Fruit fly (Drosophila melanogaster) whole organism, embryonic: ENCODE data around the gene CG7860.
A peak's percentile ranks its signal among the peaks of the same experiment; 100 is the strongest.

Experiments
- ATbp ChIP-seq: fragments of 200-800 bp; sonication (Bioruptor generic); optimal IDR thresholded peaks from 2 replicates; lab custom pipeline; 2017; ENCODE audit warnings: missing biosample characterization, mild to moderate bottlenecking, missing genetic modification characterization, missing genetic modification reagents
- Abd-B ChIP-seq: fragments of 200-800 bp; sonication (Bioruptor generic); optimal IDR thresholded peaks from 2 replicates; lab custom pipeline; 2018; ENCODE audit warnings: missing biosample characterization, mild to moderate bottlenecking, missing genetic modification characterization, moderate library complexity
- Asciz ChIP-seq: fragments of 200-800 bp; sonication (Bioruptor generic); optimal IDR thresholded peaks from 2 replicates; lab custom pipeline; 2017; ENCODE audit warnings: missing biosample characterization, mild to moderate bottlenecking, missing genetic modification characterization, missing genetic modification reagents
- BEAF-32 ChIP-seq: fragments of 200-800 bp; sonication (Bioruptor generic); optimal IDR thresholded peaks from 3 replicates; lab custom pipeline; 2017; ENCODE audit warnings: missing biosample characterization, missing genetic modification characterization, mild to moderate bottlenecking, moderate library complexity, missing genetic modification reagents
- C15 ChIP-seq: fragments of 200-800 bp; sonication (Bioruptor generic); IDR thresholded peaks from 3 replicates; pipeline ENCODE4 v1.3.6; 2022; ENCODE audit warnings: missing biosample characterization, missing genetic modification characterization
- CG10147 ChIP-seq: fragments of 200-800 bp; sonication (Bioruptor generic); optimal IDR thresholded peaks from 2 replicates; lab custom pipeline; 2019; ENCODE audit warnings: missing biosample characterization, mild to moderate bottlenecking, missing genetic modification characterization, moderate library complexity
- CG10209 ChIP-seq: fragments of 200-800 bp; sonication (Bioruptor generic); optimal IDR thresholded peaks from 3 replicates; lab custom pipeline; 2017; ENCODE audit warnings: missing biosample characterization, mild to moderate bottlenecking, missing genetic modification characterization, missing genetic modification reagents
- CG10267 ChIP-seq: fragments of 200-800 bp; sonication (Bioruptor generic); optimal IDR thresholded peaks from 2 replicates; lab custom pipeline; 2018; ENCODE audit warnings: missing biosample characterization, mild to moderate bottlenecking, missing genetic modification characterization, moderate library complexity
- CG10959 ChIP-seq: fragments of 200-800 bp; sonication (Bioruptor generic); IDR thresholded peaks from 2 replicates; pipeline ENCODE4 v1.3.6; 2022; ENCODE audit warnings: missing biosample characterization, missing genetic modification characterization
- CG10979 ChIP-seq: fragments of 200-800 bp; sonication (Bioruptor generic); optimal IDR thresholded peaks from 2 replicates; lab custom pipeline; 2018; ENCODE audit warnings: missing biosample characterization, mild to moderate bottlenecking, missing genetic modification characterization, moderate library complexity
- CG12769 ChIP-seq: fragments of 200-800 bp; sonication (Bioruptor generic); optimal IDR thresholded peaks from 2 replicates; lab custom pipeline; 2019; ENCODE audit warnings: missing biosample characterization, mild to moderate bottlenecking, missing genetic modification characterization, moderate library complexity
- CG13624 ChIP-seq: fragments of 200-800 bp; sonication (Bioruptor generic); optimal IDR thresholded peaks from 2 replicates; lab custom pipeline; 2016; ENCODE audit warnings: missing biosample characterization, missing genetic modification characterization
- CG13894 ChIP-seq: fragments of 200-800 bp; sonication (Bioruptor generic); optimal IDR thresholded peaks from 3 replicates; lab custom pipeline; 2018; ENCODE audit warnings: missing biosample characterization, mild to moderate bottlenecking, missing genetic modification characterization, moderate library complexity
- CG14667 ChIP-seq: fragments of 200-800 bp; sonication (Bioruptor generic); IDR thresholded peaks from 2 replicates; pipeline ENCODE4 v1.3.6; 2022; ENCODE audit warnings: missing biosample characterization, missing genetic modification characterization
- CG14710 ChIP-seq: fragments of 200-800 bp; sonication (Bioruptor generic); optimal IDR thresholded peaks from 3 replicates; lab custom pipeline; 2019; ENCODE audit warnings: missing biosample characterization, mild to moderate bottlenecking, missing genetic modification characterization, moderate library complexity
- CG14965 ChIP-seq: fragments of 200-800 bp; sonication (Bioruptor generic); optimal IDR thresholded peaks from 2 replicates; lab custom pipeline; 2016; ENCODE audit warnings: missing biosample characterization, missing genetic modification characterization, borderline replicate concordance
- CG16815 ChIP-seq: fragments of 200-800 bp; sonication (Bioruptor generic); optimal IDR thresholded peaks from 3 replicates; lab custom pipeline; 2017; ENCODE audit warnings: missing biosample characterization, mild to moderate bottlenecking, missing genetic modification characterization
- CG17612 ChIP-seq: fragments of 200-800 bp; sonication (Bioruptor generic); IDR thresholded peaks from 2 replicates; pipeline ENCODE4 v1.3.6; 2022; ENCODE audit warnings: missing biosample characterization, missing genetic modification characterization
- CG18764 ChIP-seq: fragments of 200-800 bp; sonication (Bioruptor generic); optimal IDR thresholded peaks from 3 replicates; lab custom pipeline; 2016; ENCODE audit warnings: missing biosample characterization, missing genetic modification characterization
- CG2116 ChIP-seq: fragments of 200-800 bp; sonication (Bioruptor generic); optimal IDR thresholded peaks from 3 replicates; lab custom pipeline; 2018; ENCODE audit warnings: missing biosample characterization, mild to moderate bottlenecking, missing genetic modification characterization
- CG2202 ChIP-seq: fragments of 200-800 bp; sonication (Bioruptor generic); optimal IDR thresholded peaks from 2 replicates; lab custom pipeline; 2018; ENCODE audit warnings: missing biosample characterization, mild to moderate bottlenecking, missing genetic modification characterization
- CG3281 ChIP-seq: fragments of 200-800 bp; sonication (Bioruptor generic); optimal IDR thresholded peaks from 3 replicates; lab custom pipeline; 2017; ENCODE audit warnings: missing biosample characterization, mild to moderate bottlenecking, missing genetic modification characterization
- CG42726 ChIP-seq: fragments of 200-800 bp; sonication (Bioruptor generic); IDR thresholded peaks from 2 replicates; pipeline ENCODE4 v1.3.6; 2022; ENCODE audit warnings: missing biosample characterization, missing genetic modification characterization; ENCODE audit not compliant: partially characterized antibody
- CG4707 ChIP-seq: fragments of 200-800 bp; sonication (Bioruptor generic); optimal IDR thresholded peaks from 2 replicates; lab custom pipeline; 2018; ENCODE audit warnings: missing biosample characterization, mild to moderate bottlenecking, missing genetic modification characterization, moderate library complexity
- CG7987 ChIP-seq: fragments of 200-800 bp; sonication (Bioruptor generic); optimal IDR thresholded peaks from 2 replicates; lab custom pipeline; 2018; ENCODE audit warnings: missing biosample characterization, mild to moderate bottlenecking, missing genetic modification characterization, moderate library complexity
- CG8388 ChIP-seq: fragments of 200-800 bp; sonication (Bioruptor generic); optimal IDR thresholded peaks from 2 replicates; lab custom pipeline; 2019; ENCODE audit warnings: missing biosample characterization, mild to moderate bottlenecking, missing genetic modification characterization, moderate library complexity
- CG9727 ChIP-seq: fragments of 200-800 bp; sonication (Bioruptor generic); optimal IDR thresholded peaks from 3 replicates; lab custom pipeline; 2017; ENCODE audit warnings: missing biosample characterization, mild to moderate bottlenecking, missing genetic modification characterization
- Camta ChIP-seq: fragments of 200-800 bp; sonication (Bioruptor generic); optimal IDR thresholded peaks from 2 replicates; lab custom pipeline; 2016; ENCODE audit warnings: missing biosample characterization, missing genetic modification characterization
- Fer2 ChIP-seq: fragments of 200-800 bp; sonication (Bioruptor generic); optimal IDR thresholded peaks from 2 replicates; lab custom pipeline; 2018; ENCODE audit warnings: missing biosample characterization, mild to moderate bottlenecking, missing genetic modification characterization, moderate library complexity
- HHEX ChIP-seq: fragments of 200-800 bp; sonication (Bioruptor generic); optimal IDR thresholded peaks from 3 replicates; lab custom pipeline; 2017; ENCODE audit warnings: missing biosample characterization, mild to moderate bottlenecking, missing genetic modification characterization, missing genetic modification reagents
- HLH4C ChIP-seq: fragments of 200-800 bp; sonication (Bioruptor generic); IDR thresholded peaks from 3 replicates; pipeline ENCODE4 v1.3.6; 2022; ENCODE audit warnings: missing biosample characterization, missing genetic modification characterization; ENCODE audit not compliant: partially characterized antibody
- Pdp1 ChIP-seq, 2 experiments: fragments of 200-800 bp; sonication (Bioruptor generic); optimal IDR thresholded peaks; 3 replicates each; lab custom pipeline; 2016; ENCODE audit warnings: missing biosample characterization in 2 of 2, missing genetic modification characterization in 2 of 2, mild to moderate bottlenecking in 1 of 2, moderate library complexity in 1 of 2
- Sox100B ChIP-seq: fragments of 200-800 bp; sonication (Bioruptor generic); optimal IDR thresholded peaks from 3 replicates; lab custom pipeline; 2018; ENCODE audit warnings: missing biosample characterization, mild to moderate bottlenecking, missing genetic modification characterization
- ap ChIP-seq: fragments of 200-800 bp; sonication (Bioruptor generic); IDR thresholded peaks from 2 replicates; pipeline ENCODE4 v1.3.6; 2022; ENCODE audit warnings: missing biosample characterization, missing genetic modification characterization
- az2 ChIP-seq: fragments of 200-800 bp; sonication (Bioruptor generic); optimal IDR thresholded peaks from 3 replicates; lab custom pipeline; 2016; ENCODE audit warnings: missing biosample characterization, missing genetic modification characterization
- chinmo ChIP-seq: fragments of 200-800 bp; sonication (Bioruptor generic); IDR thresholded peaks from 4 replicates; pipeline ENCODE4 v1.3.6; 2022; ENCODE audit warnings: missing biosample characterization, missing genetic modification characterization; ENCODE audit not compliant: partially characterized antibody
- danr ChIP-seq: fragments of 200-800 bp; sonication (Bioruptor generic); IDR thresholded peaks from 2 replicates; pipeline ENCODE4 v1.3.6; 2022; ENCODE audit warnings: missing biosample characterization, missing genetic modification characterization
- ems ChIP-seq: fragments of 200-800 bp; sonication (Bioruptor generic); optimal IDR thresholded peaks from 3 replicates; lab custom pipeline; 2016; ENCODE audit warnings: missing biosample characterization, missing genetic modification characterization
- fd102C ChIP-seq: fragments of 200-800 bp; sonication (Bioruptor generic); optimal IDR thresholded peaks from 2 replicates; lab custom pipeline; 2018; ENCODE audit warnings: missing biosample characterization, mild to moderate bottlenecking, missing genetic modification characterization, moderate library complexity
- fru ChIP-seq: fragments of >200 bp; optimal IDR thresholded peaks from 2 replicates; lab custom pipeline; 2017
- jing ChIP-seq: fragments of 200-800 bp; sonication (Bioruptor generic); optimal IDR thresholded peaks from 2 replicates; lab custom pipeline; 2018; ENCODE audit warnings: missing biosample characterization, mild to moderate bottlenecking, missing genetic modification characterization
- nau ChIP-seq: fragments of 200-800 bp; sonication (Bioruptor generic); optimal IDR thresholded peaks from 3 replicates; lab custom pipeline; 2017; ENCODE audit warnings: missing biosample characterization, mild to moderate bottlenecking, missing genetic modification characterization, missing genetic modification reagents
- nerfin-1 ChIP-seq: fragments of 200-800 bp; sonication (Bioruptor generic); optimal IDR thresholded peaks from 3 replicates; lab custom pipeline; 2019; ENCODE audit warnings: missing biosample characterization, mild to moderate bottlenecking, missing genetic modification characterization, moderate library complexity
- pb ChIP-seq: fragments of 200-800 bp; sonication (Bioruptor generic); optimal IDR thresholded peaks from 3 replicates; lab custom pipeline; 2016; ENCODE audit warnings: missing biosample characterization, missing genetic modification characterization
- psq ChIP-seq: fragments of 200-800 bp; sonication (Bioruptor generic); optimal IDR thresholded peaks from 2 replicates; lab custom pipeline; 2017; ENCODE audit warnings: missing biosample characterization, missing genetic modification characterization
- schlank ChIP-seq: fragments of 200-800 bp; sonication (Bioruptor generic); optimal IDR thresholded peaks from 2 replicates; lab custom pipeline; 2018; ENCODE audit warnings: missing biosample characterization, mild to moderate bottlenecking, missing genetic modification characterization
- scrt ChIP-seq: fragments of 200-800 bp; sonication (Bioruptor generic); optimal IDR thresholded peaks from 2 replicates; lab custom pipeline; 2018; ENCODE audit warnings: missing biosample characterization, mild to moderate bottlenecking, missing genetic modification characterization, moderate library complexity
- shn ChIP-seq: fragments of 200-800 bp; sonication (Bioruptor generic); optimal IDR thresholded peaks from 3 replicates; lab custom pipeline; 2016; ENCODE audit warnings: missing biosample characterization, missing genetic modification characterization
- unpg ChIP-seq: fragments of 200-800 bp; sonication (Bioruptor generic); optimal IDR thresholded peaks from 3 replicates; lab custom pipeline; 2018; ENCODE audit warnings: missing biosample characterization, mild to moderate bottlenecking, missing genetic modification characterization, moderate library complexity

The CG7860 gene

DNA sequence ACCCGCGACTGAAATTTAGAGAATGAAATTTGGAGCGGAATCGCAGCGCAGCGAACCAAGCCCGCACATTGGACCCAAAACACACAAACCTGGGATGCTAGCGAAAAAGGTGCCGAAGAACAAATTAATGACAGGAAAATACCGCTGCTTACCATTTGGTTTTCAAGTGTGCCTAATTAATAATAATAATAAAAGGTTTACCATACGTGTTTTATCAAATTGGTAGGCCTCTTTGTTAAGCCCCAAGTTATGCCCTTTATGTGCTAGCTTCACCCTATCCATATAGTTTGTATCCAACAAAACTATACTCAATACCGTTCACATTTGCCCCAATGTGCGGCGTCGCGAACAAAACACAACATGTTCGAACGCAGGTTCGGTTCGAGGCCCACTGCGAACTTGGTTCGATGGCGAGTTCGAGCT lies 14.5 kb upstream of the CG7860 start, which contains the start of gene Ac13E (continued):
- 0 out of 2 replicates have a peak, but pooled peaks have one; percentile 56 for TF ChIP-seq CG17612 (GFP tag; lab: Robert Waterston, UW)
- TF ChIP-seq Fer2 (tag; lab: Kevin White, UChicago): peak; percentile 70
- TF ChIP-seq Camta: peak; percentile 73
- TF ChIP-seq CG10267 (tag; lab: Kevin White, UChicago): peak; percentile 82
- peak; percentile 51 for TF ChIP-seq fd102C (GFP tag; lab: Kevin White, UChicago)
- TF ChIP-seq CG7987: peak; percentile 26
- peak; percentile 59 for TF ChIP-seq CG4707 (GFP tag; lab: Kevin White, UChicago)
- peak; percentile 84 for TF ChIP-seq Abd-B (GFP tag; lab: Kevin White, UChicago)
- peak; percentile 85 for TF ChIP-seq CG8388 (GFP tag; lab: Kevin White, UChicago)
- peak; percentile 92 for TF ChIP-seq unpg (GFP tag; lab: Kevin White, UChicago)
- TF ChIP-seq CG42726 (GFP tag; lab: Robert Waterston, UW): peak; percentile 48; the same call in 1 of the 2 replicates
- peak; percentile 82 for TF ChIP-seq CG18764 (GFP tag; lab: Kevin White, UChicago)
- peak; percentile 90 for TF ChIP-seq CG9727 (GFP tag; lab: Kevin White, UChicago)
- TF ChIP-seq CG12769 (tag; lab: Kevin White, UChicago): peak; percentile 90
- TF ChIP-seq CG2116 (GFP tag; lab: Kevin White, UChicago): peak; percentile 67
- TF ChIP-seq fru (lab: Kevin White, UChicago): no peak
- peak; percentile 86 for TF ChIP-seq CG14710 (tag; lab: Kevin White, UChicago)
- TF ChIP-seq danr (GFP tag; lab: Robert Waterston, UW): peak; percentile 78
- TF ChIP-seq CG10209 (GFP tag; lab: Kevin White, UChicago): peak; percentile 90
- peak; percentile 59 for TF ChIP-seq pb (GFP tag; lab: Kevin White, UChicago)
- peak; percentile 92 for TF ChIP-seq CG10979
- TF ChIP-seq jing: peak; percentile 80
- peak; percentile 92 for TF ChIP-seq nau (GFP tag; lab: Kevin White, UChicago)
- peak; percentile 78 for TF ChIP-seq scrt
- peak; percentile 22 for TF ChIP-seq CG14965 (GFP tag; lab: Kevin White, UChicago)
- TF ChIP-seq ATbp (GFP tag; lab: Kevin White, UChicago): peak; percentile 85
- peak; percentile 81 to 88 for TF ChIP-seq Pdp1 (GFP tag; optimal IDR thresholded peaks at IDR 0.05; lab: Kevin White, UChicago)
- peak; percentile 35; the same call in 1 of the 3 replicates for TF ChIP-seq C15
- no peak for TF ChIP-seq BEAF-32 (GFP tag; lab: Kevin White, UChicago)
- TF ChIP-seq CG14667 (GFP tag; lab: Robert Waterston, UW): peak; percentile 70
- peak; percentile 77 for TF ChIP-seq CG13624
- TF ChIP-seq ap (GFP tag; lab: Robert Waterston, UW): peak; percentile 65
- TF ChIP-seq Asciz: peak; percentile 69
- peak; percentile 76 for TF ChIP-seq shn
- peak; percentile 76 for TF ChIP-seq CG10959
- TF ChIP-seq CG2202 (tag; lab: Kevin White, UChicago): peak; percentile 90
- TF ChIP-seq az2: peak; percentile 89
- TF ChIP-seq CG10147 (GFP tag; lab: Kevin White, UChicago): peak; percentile 81
- peak; percentile 91 for TF ChIP-seq ems (GFP tag; lab: Kevin White, UChicago)
- TF ChIP-seq CG13894 (tag; lab: Kevin White, UChicago): peak; percentile 79
- TF ChIP-seq CG16815 (GFP tag; lab: Kevin White, UChicago): peak; percentile 88
- peak; percentile 51; the same call in 2 of the 3 replicates for TF ChIP-seq HLH4C (GFP tag; lab: Robert Waterston, UW)
- TF ChIP-seq nerfin-1 (tag; lab: Kevin White, UChicago): peak; percentile 87
- TF ChIP-seq chinmo (GFP tag; lab: Robert Waterston, UW): 0 out of 4 replicates have a peak, but pooled peaks have one; percentile 22
- peak; percentile 89 for TF ChIP-seq HHEX (GFP tag; lab: Kevin White, UChicago)
- peak; percentile 14 for TF ChIP-seq psq (GFP tag; lab: Kevin White, UChicago)
- TF ChIP-seq Sox100B: peak; percentile 93
- peak; percentile 93 for TF ChIP-seq CG3281 (GFP tag; lab: Kevin White, UChicago)
- peak; percentile 76 for TF ChIP-seq schlank (tag; lab: Kevin White, UChicago)
